Worm (Caenorhabditis elegans) whole organism, L1 larva: Measurements from ENCODE around the gene eri-9.

Experiments
- C04F5.9 ChIP-seq: sonication (generic microtip); optimal IDR thresholded peaks from 2 replicates; lab custom pipeline; 2016; ENCODE audit warnings: missing genetic modification characterization, missing compliant biosample characterization
- alr-1 ChIP-seq: fragments of 200-800 bp; sonication (Bioruptor generic); optimal IDR thresholded peaks from 2 replicates; lab custom pipeline; 2018; ENCODE audit warnings: borderline replicate concordance, mild to moderate bottlenecking, missing genetic modification characterization, missing compliant biosample characterization
- ama-1 ChIP-seq: fragments of 150-350 bp; optimal IDR thresholded peaks from 2 replicates; lab custom pipeline; 2014
- blmp-1 ChIP-seq: fragments of 150-350 bp; optimal IDR thresholded peaks from 2 replicates; lab custom pipeline; 2014; ENCODE audit warnings: missing biosample characterization, missing genetic modification characterization
- ceh-82 ChIP-seq, 3 experiments: fragments of 150-350 bp in 1 of 3; sonication (generic microtip) in 2 of 3; optimal IDR thresholded peaks; 2 replicates each; lab custom pipeline; 2014 to 2017; ENCODE audit warnings: missing biosample characterization in 3 of 3, missing genetic modification characterization in 3 of 3
- ceh-90 ChIP-seq: sonication (generic microtip); optimal IDR thresholded peaks from 2 replicates; lab custom pipeline; 2016; ENCODE audit warnings: missing genetic modification characterization, missing compliant biosample characterization
- ces-1 ChIP-seq: fragments of 150-350 bp; optimal IDR thresholded peaks from 2 replicates; lab custom pipeline; 2014; ENCODE audit warnings: missing biosample characterization, missing genetic modification reagents, missing genetic modification characterization
- dpl-1 ChIP-seq, 3 experiments: fragments of 150-350 bp in 2 of 3; sonication (generic microtip) in 1 of 3; optimal IDR thresholded peaks; 2 replicates each; lab custom pipeline; 2014 to 2017; ENCODE audit warnings: missing biosample characterization in 3 of 3, missing genetic modification characterization in 3 of 3, missing genetic modification reagents in 3 of 3
- efl-1 ChIP-seq, 4 experiments: fragments of 150-350 bp; optimal IDR thresholded peaks in 3 of 4; peaks in 1 of 4; 1 replicate in 1 of 4; 2 replicates in 3 of 4; lab custom pipeline; 2014; ENCODE audit warnings: missing biosample characterization in 2 of 4, missing genetic modification characterization in 2 of 4, missing genetic modification reagents in 2 of 4
- egl-13 ChIP-seq: sonication (generic microtip); optimal IDR thresholded peaks from 2 replicates; lab custom pipeline; 2016; ENCODE audit warnings: missing genotype, missing genetic modification reagents, missing genetic modification characterization, missing compliant biosample characterization
- ets-5 ChIP-seq: fragments of 200-800 bp; sonication (Bioruptor generic); IDR thresholded peaks from 2 replicates; pipeline ENCODE4 v1.3.6; 2022; ENCODE audit warnings: missing genetic modification characterization, missing compliant biosample characterization
- fkh-10 ChIP-seq: sonication (generic microtip); optimal IDR thresholded peaks from 2 replicates; lab custom pipeline; 2017; ENCODE audit warnings: missing biosample characterization, missing genetic modification reagents, missing genetic modification characterization
- grh-1 ChIP-seq: fragments of 200-800 bp; sonication (Bioruptor generic); IDR thresholded peaks from 2 replicates; pipeline ENCODE4 v1.3.6; 2022; ENCODE audit warnings: missing genetic modification reagents, missing genetic modification characterization, missing compliant biosample characterization
- hlh-4 ChIP-seq: sonication (generic microtip); optimal IDR thresholded peaks from 2 replicates; lab custom pipeline; 2016; ENCODE audit warnings: mild to moderate bottlenecking, missing genetic modification characterization, missing compliant biosample characterization
- irx-1 ChIP-seq: sonication (generic microtip); optimal IDR thresholded peaks from 2 replicates; lab custom pipeline; 2016; ENCODE audit warnings: missing genetic modification characterization, missing compliant biosample characterization
- jun-1 ChIP-seq: fragments of 150-350 bp; optimal IDR thresholded peaks from 2 replicates; lab custom pipeline; 2014; ENCODE audit warnings: missing biosample characterization, missing genetic modification reagents, missing genetic modification characterization
- lin-13 ChIP-seq: fragments of 150-350 bp; optimal IDR thresholded peaks from 2 replicates; lab custom pipeline; 2014; ENCODE audit warnings: missing biosample characterization, missing genetic modification reagents, missing genetic modification characterization
- lin-15B ChIP-seq: fragments of 150-350 bp; sonication (generic microtip); optimal IDR thresholded peaks from 3 replicates; lab custom pipeline; 2014; ENCODE audit warnings: missing biosample characterization, missing genetic modification characterization
- lin-35 ChIP-seq, 2 experiments: fragments of 150-350 bp; optimal IDR thresholded peaks; 2 replicates each; lab custom pipeline; 2014; ENCODE audit warnings: missing biosample characterization in 2 of 2, missing genetic modification characterization in 2 of 2, missing genetic modification reagents in 2 of 2
- lir-3 ChIP-seq: sonication (generic microtip); optimal IDR thresholded peaks from 2 replicates; lab custom pipeline; 2016; ENCODE audit warnings: mild to moderate bottlenecking, missing genetic modification characterization, moderate library complexity, missing compliant biosample characterization; ENCODE audit not compliant: poor library complexity
- lsy-2 ChIP-seq, 2 experiments: fragments of 150-350 bp; optimal IDR thresholded peaks; 2 replicates each; lab custom pipeline; 2014; ENCODE audit warnings: missing biosample characterization in 2 of 2, missing genetic modification characterization in 2 of 2
- mef-2 ChIP-seq: fragments of 150-350 bp; optimal IDR thresholded peaks from 2 replicates; lab custom pipeline; 2014; ENCODE audit warnings: missing biosample characterization, missing genetic modification characterization
- nhr-11 ChIP-seq: fragments of 150-350 bp; optimal IDR thresholded peaks from 2 replicates; lab custom pipeline; 2014; ENCODE audit warnings: missing biosample characterization, missing genetic modification characterization
- nhr-20 ChIP-seq: sonication (generic microtip); optimal IDR thresholded peaks from 2 replicates; lab custom pipeline; 2016; ENCODE audit warnings: mild to moderate bottlenecking, missing genetic modification characterization, missing compliant biosample characterization
- nhr-47 ChIP-seq: sonication (generic microtip); optimal IDR thresholded peaks from 2 replicates; lab custom pipeline; 2016; ENCODE audit warnings: mild to moderate bottlenecking, missing genetic modification characterization, moderate library complexity, missing compliant biosample characterization
- nhr-84 ChIP-seq: sonication (generic microtip); optimal IDR thresholded peaks from 2 replicates; lab custom pipeline; 2017; ENCODE audit warnings: missing biosample characterization, missing genetic modification characterization
- rnt-1 ChIP-seq: sonication (generic microtip); optimal IDR thresholded peaks from 2 replicates; lab custom pipeline; 2016; ENCODE audit warnings: mild to moderate bottlenecking, missing genetic modification characterization, moderate library complexity, missing compliant biosample characterization
- snu-23 ChIP-seq: sonication (generic microtip); optimal IDR thresholded peaks from 2 replicates; lab custom pipeline; 2016; ENCODE audit warnings: missing genetic modification characterization, missing compliant biosample characterization
- sox-4 ChIP-seq: sonication (generic microtip); optimal IDR thresholded peaks from 2 replicates; lab custom pipeline; 2016; ENCODE audit warnings: missing genetic modification characterization, missing compliant biosample characterization
- tlp-1 ChIP-seq: fragments of 150-350 bp; optimal IDR thresholded peaks from 2 replicates; lab custom pipeline; 2014; ENCODE audit warnings: missing biosample characterization, missing genetic modification characterization
- unc-130 ChIP-seq: fragments of 150-350 bp; optimal IDR thresholded peaks from 2 replicates; lab custom pipeline; 2017; ENCODE audit warnings: missing biosample characterization, missing genetic modification characterization, inconsistent platforms
- unc-30 ChIP-seq: sonication (generic microtip); optimal IDR thresholded peaks from 2 replicates; lab custom pipeline; 2017; ENCODE audit warnings: missing biosample characterization, missing genetic modification characterization
- unc-98 ChIP-seq: fragments of 200-800 bp; sonication (Bioruptor generic); IDR thresholded peaks from 2 replicates; pipeline ENCODE4 v1.3.6; 2022; ENCODE audit warnings: missing genetic modification characterization, missing compliant biosample characterization
- vab-15 ChIP-seq: sonication (generic microtip); optimal IDR thresholded peaks from 2 replicates; lab custom pipeline; 2017; ENCODE audit warnings: missing genotype, mild to moderate bottlenecking, missing genetic modification characterization, missing compliant biosample characterization
- zag-1 ChIP-seq: fragments of 150-350 bp; optimal IDR thresholded peaks from 2 replicates; lab custom pipeline; 2014; ENCODE audit warnings: missing biosample characterization, missing genetic modification characterization
- zip-4 ChIP-seq: fragments of 200-800 bp; sonication (Bioruptor generic); optimal IDR thresholded peaks from 2 replicates; lab custom pipeline; 2018; ENCODE audit warnings: mild to moderate bottlenecking, missing genetic modification characterization, moderate library complexity, missing compliant biosample characterization

Gene eri-9

ce11 chrIII:4951824-4952223, 19.6 kb downstream of the eri-9 start, which contains the start of gene flh-2:
flh-2 (plus strand) TSS chrIII:4952124.
- TF ChIP-seq alr-1 (tag; lab: Kevin White, UChicago): no peak
- no peak for TF ChIP-seq snu-23 (GFP tag; lab: Kevin White, UChicago)
- no peak for TF ChIP-seq vab-15 (tag; lab: Kevin White, UChicago)
- TF ChIP-seq unc-130 (tag; lab: Kevin White, UChicago): no peak
- no peak for TF ChIP-seq lin-35 (GFP tag; optimal IDR thresholded peaks at IDR 0.05; lab: Kevin White, UChicago)
- no peak for TF ChIP-seq ceh-82 (tag; optimal IDR thresholded peaks at IDR 0.05; lab: Kevin White, UChicago)
- no peak for TF ChIP-seq lin-13
- TF ChIP-seq unc-30 (tag; lab: Kevin White, UChicago): no peak
- no peak for TF ChIP-seq tlp-1 (tag; lab: Kevin White, UChicago)
- TF ChIP-seq nhr-47 (tag; lab: Kevin White, UChicago): no peak
- no peak for TF ChIP-seq C04F5.9 (tag; lab: Kevin White, UChicago)
- no peak for TF ChIP-seq unc-98 (GFP tag; lab: Robert Waterston, UW)
- TF ChIP-seq ceh-90 (tag; lab: Kevin White, UChicago): no peak
- no peak for TF ChIP-seq lin-15B
- no peak for TF ChIP-seq ets-5
- no peak for TF ChIP-seq lir-3 (tag; lab: Kevin White, UChicago)

DNA sequence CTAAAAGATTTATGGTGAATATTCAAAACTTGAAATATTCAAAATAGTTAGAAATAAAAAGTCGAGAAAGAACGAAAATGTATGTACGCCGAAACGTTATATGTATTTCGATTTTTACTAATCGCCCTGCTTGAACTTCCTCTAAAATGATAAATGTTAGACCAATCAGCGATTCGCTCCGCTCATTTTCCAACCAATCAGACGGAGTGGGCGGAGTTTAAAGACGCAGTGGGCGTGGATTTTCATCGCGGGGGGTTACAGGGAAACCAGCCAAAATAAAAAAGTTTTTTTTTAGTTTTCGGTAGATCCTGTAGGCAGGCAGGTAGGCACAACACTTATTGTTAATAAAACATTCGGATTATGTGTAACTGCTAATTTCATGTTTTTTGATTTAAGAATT, 20.7 kb downstream of the eri-9 start:
- no peak for TF ChIP-seq dpl-1 (GFP tag; optimal IDR thresholded peaks at IDR 0.05; lab: Kevin White, UChicago)
- TF ChIP-seq hlh-4 (tag; lab: Kevin White, UChicago): no peak
- TF ChIP-seq jun-1 (tag; lab: Kevin White, UChicago): no peak
- no peak for TF ChIP-seq tlp-1 (tag; lab: Kevin White, UChicago)
- TF ChIP-seq sox-4 (tag; lab: Kevin White, UChicago): no peak
- TF ChIP-seq snu-23 (GFP tag; lab: Kevin White, UChicago): no peak

- TF ChIP-seq lsy-2 (tag; optimal IDR thresholded peaks at IDR 0.05; lab: Kevin White, UChicago) (no peak), zip-4 (no peak), ets-5 (no peak), grh-1 (GFP tag; lab: Robert Waterston, UW) (no peak), egl-13 (tag; lab: Kevin White, UChicago) (no peak), mef-2 (tag; lab: Kevin White, UChicago) (no peak), ceh-82 (tag; optimal IDR thresholded peaks at IDR 0.05; lab: Kevin White, UChicago) (no peak), unc-130 (tag; lab: Kevin White, UChicago) (no peak), alr-1 (tag; lab: Kevin White, UChicago) (no peak), jun-1 (tag; lab: Kevin White, UChicago) (no peak), nhr-84 (no peak), zag-1 (no peak)
These were observed 24.3 kb downstream of the eri-9 start, which contains the start of gene C26E6.1 for ce11 chrIII:4956566-4956965. C26E6.1 (plus strand) TSS chrIII:4956866.

DNA sequence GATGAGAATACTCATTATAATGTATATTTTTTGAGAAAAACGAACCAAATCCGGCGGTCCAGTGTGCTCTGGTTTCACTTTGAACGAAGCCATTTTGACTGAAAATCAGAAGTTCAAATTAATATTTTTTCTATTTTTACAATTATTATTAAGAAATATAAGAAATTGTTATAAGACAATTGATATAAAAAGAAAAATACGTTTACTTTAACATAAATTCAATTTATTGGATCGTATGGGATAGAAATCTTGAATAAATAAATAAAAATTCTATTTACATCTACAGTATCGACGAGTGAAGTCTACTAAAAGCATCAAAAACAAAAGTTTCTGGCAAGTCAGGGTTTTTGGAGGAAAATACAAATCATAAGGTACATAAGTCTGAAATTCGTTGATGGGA, 28.0 kb downstream of the eri-9 start, which contains the start of gene C27F2.4:
TSS of gene C27F2.4 (minus strand) at position 101 of the 400 bp plus-strand sequence.
- TF ChIP-seq fkh-10 (no peak), vab-15 (tag; lab: Kevin White, UChicago) (no peak), ces-1 (GFP tag; lab: Kevin White, UChicago) (no peak), rnt-1 (no peak), nhr-11 (tag; lab: Kevin White, UChicago) (no peak), nhr-20 (tag; lab: Kevin White, UChicago) (no peak), C04F5.9 (tag; lab: Kevin White, UChicago) (no peak), ama-1 (lab: Kevin White, UChicago) (no peak), ceh-82 (tag; optimal IDR thresholded peaks at IDR 0.05; lab: Kevin White, UChicago) (no peak)

- TF ChIP-seq zip-4 (no peak), irx-1 (tag; lab: Kevin White, UChicago) (no peak), efl-1 (optimal IDR thresholded peaks at IDR 0.05; lab: Kevin White, UChicago) (no peak), efl-1 (GFP tag; optimal IDR thresholded peaks at IDR 0.05 in 1 of 2; lab: Kevin White, UChicago) (peak in 1 of 2 experiments; percentile 26), blmp-1 (tag; lab: Kevin White, UChicago) (no peak)
These were observed 29.0 kb downstream of the eri-9 start for ce11 chrIII:4961281-4961680.
